Comparison of ENCODE assay signal across 3 worm cellular contexts in genomic region chrIV:8764567-8764966, ce11.
A peak's percentile ranks its signal among the peaks of the same experiment; 100 is the strongest.
TF ChIP-seq lines count a peak whose summit lies in the region.

TSS of gene cdc-50.B (plus strand) at chrIV:8764867.

TF ChIP-seq in whole organism, L1 larva, 84 proteins besides CTCF, POLR2A, EP300 and RAD21:
- TF ChIP-seq dsc-1 (tag; optimal IDR thresholded peaks at IDR 0.05; lab: Kevin White, UChicago): no peak
- TF ChIP-seq lin-35 (GFP tag; optimal IDR thresholded peaks at IDR 0.05; lab: Kevin White, UChicago): no peak
- TF ChIP-seq blmp-1 (tag; optimal IDR thresholded peaks at IDR 0.05; lab: Kevin White, UChicago): peak; percentile 18
- TF ChIP-seq mab-9 (GFP tag; IDR thresholded peaks at IDR 0.05; lab: Robert Waterston, UW): no peak
TF ChIP-seq in whole organism, L1 larva: peak in this region for 1.

TF ChIP-seq in whole organism, L3 larva, 47 proteins besides CTCF, POLR2A, EP300 and RAD21:
- TF ChIP-seq zag-1 (tag; optimal IDR thresholded peaks at IDR 0.05; lab: Kevin White, UChicago) (no peak), pha-4 (tag; optimal IDR thresholded peaks at IDR 0.05; lab: Kevin White, UChicago) (peak; percentile 84)

TF ChIP-seq in whole organism, L4 larva, 104 proteins besides CTCF, POLR2A, EP300 and RAD21:
- TF ChIP-seq snpc-1.2 (GFP tag; IDR thresholded peaks at IDR 0.05; lab: Robert Waterston, UW): no peak
- TF ChIP-seq F10B5.3 (tag; optimal IDR thresholded peaks at IDR 0.05; lab: Kevin White, UChicago): no peak
- no peak for TF ChIP-seq arid-1 (GFP tag; conservative IDR thresholded peaks at IDR 0.05; lab: Robert Waterston, UW)
- peak; percentile 27 for TF ChIP-seq nhr-28 (tag; optimal IDR thresholded peaks at IDR 0.05; lab: Kevin White, UChicago)
- TF ChIP-seq unc-130 (GFP tag; optimal IDR thresholded peaks at IDR 0.05; lab: Kevin White, UChicago): no peak
- no peak for TF ChIP-seq mdl-1 (tag; optimal IDR thresholded peaks at IDR 0.05; lab: Kevin White, UChicago)
- TF ChIP-seq sdz-12 (GFP tag; optimal IDR thresholded peaks at IDR 0.05; lab: Kevin White, UChicago): no peak

Comparison
In these comparisons a context has a peak if more than half of its experiments do, and no peak if none do; other contexts are left out.
1. Of the 29 proteins assayed by ChIP-seq in both whole organism, L4 larva and whole organism, L1 larva: peak only in whole organism, L4 larva: nhr-28; only in whole organism, L1 larva: none; in both: none; in neither: 28.